Worm (Caenorhabditis elegans): ENCODE results near the gene srz-5.
A peak's percentile ranks its signal among the peaks of the same experiment; 100 is the strongest.

srz-5 gene

ce11 chrII:3560592-3560991, 46.1 kb upstream of the srz-5 start, which contains the start of gene W10G11.1:
W10G11.1 (minus strand) TSS chrII:3560692.
- no peak for TF ChIP-seq Y105C5A.15 (GFP tag; IDR thresholded peaks at IDR 0.05)
- no peak for TF ChIP-seq dve-1 (tag; optimal IDR thresholded peaks at IDR 0.05; ENCODE audit: insufficient read depth)
- no peak for TF ChIP-seq php-3 (GFP tag; IDR thresholded peaks at IDR 0.05)
- no peak for TF ChIP-seq sdz-12 (GFP tag; optimal IDR thresholded peaks at IDR 0.05)
- no peak for TF ChIP-seq ces-1 (GFP tag; optimal IDR thresholded peaks at IDR 0.05)
- no peak for TF ChIP-seq snpc-1.2 (GFP tag; IDR thresholded peaks at IDR 0.05)
- no peak for TF ChIP-seq Y5F2A.4 (GFP tag; optimal IDR thresholded peaks at IDR 0.05)
- TF ChIP-seq ama-1 (optimal IDR thresholded peaks at IDR 0.05): no peak

ce11 chrII:3557417-3557816, 42.9 kb upstream of the srz-5 start, which contains the start of gene lgc-45:
lgc-45 (plus strand) TSS chrII:3557472.
- TF ChIP-seq unc-62 (GFP tag; optimal IDR thresholded peaks at IDR 0.05 in 1 of 2) (peak in 1 of 2 experiments; percentile 52), unc-62 (tag; optimal IDR thresholded peaks at IDR 0.05) (no peak), mep-1 (tag; optimal IDR thresholded peaks at IDR 0.05) (no peak), madf-5 (GFP tag; IDR thresholded peaks at IDR 0.05) (no peak), set-16 (GFP tag; IDR thresholded peaks at IDR 0.05) (peak; percentile 53), hlh-11 (tag; optimal IDR thresholded peaks at IDR 0.05) (no peak), mdt-29 (GFP tag; IDR thresholded peaks at IDR 0.05) (no peak), aly-2 (tag; optimal IDR thresholded peaks at IDR 0.05) (no peak)

ce11 chrII:3556584-3556983, 42.1 kb upstream of the srz-5 start:
- TF ChIP-seq rbr-2 (tag; optimal IDR thresholded peaks at IDR 0.05) (no peak), nhr-25 (tag; optimal IDR thresholded peaks at IDR 0.05; ENCODE audit: borderline replicate concordance, insufficient read depth) (no peak), daf-16 (GFP tag; optimal IDR thresholded peaks at IDR 0.05) (no peak), daf-16 (tag; optimal IDR thresholded peaks at IDR 0.05) (no peak), mxl-3 (GFP tag; optimal IDR thresholded peaks at IDR 0.05) (no peak), ceh-32 (tag; optimal IDR thresholded peaks at IDR 0.05; ENCODE audit: poor library complexity) (no peak), lin-39 (tag; optimal IDR thresholded peaks at IDR 0.05) (no peak), nhr-28 (tag; optimal IDR thresholded peaks at IDR 0.05) (no peak), skn-1 (tag; optimal IDR thresholded peaks at IDR 0.05) (no peak)

- TF ChIP-seq nhr-28 (tag; optimal IDR thresholded peaks at IDR 0.05) (peak; percentile 1), zip-2 (tag; optimal IDR thresholded peaks at IDR 0.05) (no peak), lin-38 (GFP tag; IDR thresholded peaks at IDR 0.05) (peak; percentile 60)
Observed at ce11 chrII:3555281-3555680, 40.8 kb upstream of the srz-5 start.

ce11 chrII:3554673-3555072, 40.1 kb upstream of the srz-5 start:
- TF ChIP-seq mxl-3 (GFP tag; optimal IDR thresholded peaks at IDR 0.05) (no peak), lin-38 (GFP tag; IDR thresholded peaks at IDR 0.05) (peak; percentile 82)

ce11 chrII:3553453-3553852, 38.9 kb upstream of the srz-5 start, which contains the start of gene dnc-3:
dnc-3 (plus strand) TSS chrII:3553724.
- TF ChIP-seq Y75B8A.6 (GFP tag; IDR thresholded peaks at IDR 0.05) (no peak), hlh-30 (tag; optimal IDR thresholded peaks at IDR 0.05; ENCODE audit: insufficient read depth) (no peak), ceh-62 (tag; optimal IDR thresholded peaks at IDR 0.05) (no peak), F44E2.7 (GFP tag; IDR thresholded peaks at IDR 0.05) (no peak), dve-1 (tag; optimal IDR thresholded peaks at IDR 0.05; ENCODE audit: insufficient read depth) (peak; percentile 48), sdz-12 (GFP tag; optimal IDR thresholded peaks at IDR 0.05) (no peak), ama-1 (optimal IDR thresholded peaks at IDR 0.05) (no peak), duxl-1 (tag; optimal IDR thresholded peaks at IDR 0.05; ENCODE audit: poor library complexity) (no peak), F49E8.2 (tag; optimal IDR thresholded peaks at IDR 0.05; ENCODE audit: borderline replicate concordance) (no peak), mxl-2 (GFP tag; conservative IDR thresholded peaks at IDR 0.05) (no peak), aha-1 (tag) (peak; percentile 72), F37D6.2 (tag; optimal IDR thresholded peaks at IDR 0.05) (peak; percentile 39), lsy-2 (tag; optimal IDR thresholded peaks at IDR 0.05) (peak in 1 of 2 experiments; percentile 71), F10B5.3 (tag; optimal IDR thresholded peaks at IDR 0.05) (no peak), unc-130 (GFP tag; optimal IDR thresholded peaks at IDR 0.05) (no peak), pha-4 (GFP tag; IDR thresholded peaks at IDR 0.05) (peak; percentile 11; the same call in 1 of the 2 replicates), pha-4 (tag; optimal IDR thresholded peaks at IDR 0.05) (no peak), ces-1 (GFP tag; optimal IDR thresholded peaks at IDR 0.05) (no peak), zip-2 (tag; optimal IDR thresholded peaks at IDR 0.05) (peak; percentile 21), daf-8 (GFP tag; IDR thresholded peaks at IDR 0.05) (no peak), gei-8 (GFP tag; optimal IDR thresholded peaks at IDR 0.05) (no peak)
